Fruit fly (Drosophila melanogaster) whole organism, wandering third instar larva: ENCODE measurements around the gene NitFhit.

Experiments used
- Abd-B ChIP-seq: fragments of >200 bp; optimal IDR thresholded peaks from 2 replicates; lab custom pipeline; 2017; ENCODE audit warnings: missing biosample characterization, missing genetic modification characterization
- Hr78 ChIP-seq: fragments of >200 bp; optimal IDR thresholded peaks from 2 replicates; lab custom pipeline; 2017; ENCODE audit warnings: missing biosample characterization, missing genetic modification characterization
- Myc ChIP-seq: fragments of >200 bp; optimal IDR thresholded peaks from 2 replicates; lab custom pipeline; 2017
- dmrt93B ChIP-seq: fragments of 200-800 bp; sonication (Bioruptor generic); optimal IDR thresholded peaks from 2 replicates; lab custom pipeline; 2018; ENCODE audit warnings: missing biosample characterization, mild to moderate bottlenecking, missing genetic modification characterization
- ey ChIP-seq: fragments of 200-800 bp; sonication (Bioruptor generic); optimal IDR thresholded peaks from 2 replicates; lab custom pipeline; 2016; ENCODE audit warnings: missing biosample characterization, missing genetic modification characterization
- h ChIP-seq: fragments of 200-800 bp; sonication (Bioruptor generic); optimal IDR thresholded peaks from 3 replicates; lab custom pipeline; 2016; ENCODE audit warnings: missing biosample characterization, mild to moderate bottlenecking, missing genetic modification characterization
- lola ChIP-seq: fragments of >200 bp; optimal IDR thresholded peaks from 2 replicates; lab custom pipeline; 2017; ENCODE audit warnings: missing biosample characterization, missing genetic modification characterization
- pan ChIP-seq: fragments of >200 bp; optimal IDR thresholded peaks from 2 replicates; lab custom pipeline; 2017
- rgr ChIP-seq: fragments of 200-800 bp; sonication (Bioruptor generic); optimal IDR thresholded peaks from 3 replicates; lab custom pipeline; 2016; ENCODE audit warnings: missing biosample characterization, mild to moderate bottlenecking, missing genetic modification characterization
- usp ChIP-seq: fragments of >200 bp; optimal IDR thresholded peaks from 2 replicates; lab custom pipeline; 2017; ENCODE audit warnings: missing biosample characterization, missing genetic modification characterization

dm6 chr3L:205723-206284 lies 2.3 kb downstream of the NitFhit start, which contains the start of the genes Gk1 and CG13876:
- TF ChIP-seq Hr78 = no peak
- no peak for TF ChIP-seq usp (GFP tag; lab: Kevin White, UChicago)
- TF ChIP-seq h = peak; percentile 94
- TF ChIP-seq ey (GFP tag; lab: Kevin White, UChicago) = peak; percentile 84
- no peak for TF ChIP-seq Abd-B (GFP tag; lab: Kevin White, UChicago)
- TF ChIP-seq pan = no peak
- peak; percentile 6 for TF ChIP-seq Myc (lab: Kevin White, UChicago)
- no peak for TF ChIP-seq lola
- peak; percentile 97 for TF ChIP-seq rgr (GFP tag; lab: Kevin White, UChicago)
- no peak for TF ChIP-seq dmrt93B (GFP tag; lab: Kevin White, UChicago)
